Worm (Caenorhabditis elegans) whole organism, young adult: Measurements from ENCODE around the gene F53F8.7.
A peak's percentile ranks its signal among the peaks of the same experiment; 100 is the strongest.

Source experiments
- C06A6.2 ChIP-seq: fragments of 200-800 bp; sonication (Bioruptor generic); conservative IDR thresholded peaks from 2 replicates; pipeline ENCODE4 v1.3.6; 2022; ENCODE audit warnings: missing genetic modification characterization, missing compliant biosample characterization
- F10E7.11 ChIP-seq: sonication (generic microtip); optimal IDR thresholded peaks from 2 replicates; lab custom pipeline; 2017; ENCODE audit warnings: mild to moderate bottlenecking, missing genetic modification characterization, moderate library complexity, missing compliant biosample characterization
- K11D2.4 ChIP-seq: fragments of 200-800 bp; sonication (Bioruptor generic); IDR thresholded peaks from 2 replicates; pipeline ENCODE4 v1.3.6; 2022; ENCODE audit warnings: missing genetic modification reagents, missing genetic modification characterization, missing compliant biosample characterization
- K12H6.12 ChIP-seq: fragments of 200-800 bp; sonication (Bioruptor generic); optimal IDR thresholded peaks from 2 replicates; lab custom pipeline; 2018; ENCODE audit warnings: mild to moderate bottlenecking, missing genetic modification characterization, missing compliant biosample characterization
- Y56A3A.18 ChIP-seq: fragments of 200-800 bp; sonication (Bioruptor generic); IDR thresholded peaks from 2 replicates; pipeline ENCODE4 v1.3.6; 2022; ENCODE audit warnings: missing genetic modification reagents, missing genetic modification characterization, missing compliant biosample characterization
- Y67H2A.10 ChIP-seq: fragments of 200-800 bp; sonication (Bioruptor generic); conservative IDR thresholded peaks from 2 replicates; pipeline ENCODE4 v1.3.6; 2022; ENCODE audit warnings: missing genetic modification reagents, missing genetic modification characterization, missing compliant biosample characterization
- ZK185.1 ChIP-seq: sonication (generic microtip); optimal IDR thresholded peaks from 2 replicates; lab custom pipeline; 2016; ENCODE audit warnings: mild to moderate bottlenecking, missing genetic modification characterization, missing compliant biosample characterization; ENCODE audit not compliant: poor library complexity, severe bottlenecking
- akir-1 ChIP-seq: fragments of 200-800 bp; sonication (Bioruptor generic); optimal IDR thresholded peaks from 2 replicates; lab custom pipeline; 2018; ENCODE audit warnings: mild to moderate bottlenecking, missing genetic modification characterization, moderate library complexity, missing compliant biosample characterization
- ama-1 ChIP-seq, 3 experiments: fragments of 150-350 bp in 1 of 3; sonication (generic microtip) in 2 of 3; optimal IDR thresholded peaks; 2 replicates each; lab custom pipeline; 2014 to 2018; ENCODE audit warnings: missing biosample characterization in 2 of 3, missing genetic modification characterization in 2 of 3, missing genetic modification reagents in 2 of 3
- athp-1 ChIP-seq: sonication (generic microtip); optimal IDR thresholded peaks from 2 replicates; lab custom pipeline; 2017; ENCODE audit warnings: mild to moderate bottlenecking, missing genetic modification characterization, missing compliant biosample characterization
- attf-5 ChIP-seq: fragments of 200-800 bp; sonication (Bioruptor generic); optimal IDR thresholded peaks from 2 replicates; lab custom pipeline; 2018; ENCODE audit warnings: mild to moderate bottlenecking, missing genetic modification characterization, missing compliant biosample characterization
- cebp-2 ChIP-seq: fragments of 200-800 bp; sonication (Bioruptor generic); IDR thresholded peaks from 2 replicates; pipeline ENCODE4 v1.3.6; 2022; ENCODE audit warnings: missing genetic modification characterization, missing compliant biosample characterization
- ceh-40 ChIP-seq: fragments of 200-800 bp; sonication (Bioruptor generic); IDR thresholded peaks from 2 replicates; pipeline ENCODE4 v1.3.6; 2022; ENCODE audit warnings: missing genetic modification characterization, missing compliant biosample characterization
- ceh-58 ChIP-seq: fragments of 200-800 bp; sonication (Bioruptor generic); IDR thresholded peaks from 2 replicates; pipeline ENCODE4 v1.3.6; 2022; ENCODE audit warnings: missing genetic modification characterization, missing compliant biosample characterization
- chd-7 ChIP-seq: sonication (generic microtip); optimal IDR thresholded peaks from 2 replicates; lab custom pipeline; 2016; ENCODE audit warnings: mild to moderate bottlenecking, missing genetic modification characterization, moderate library complexity, missing compliant biosample characterization
- dox-1 ChIP-seq: fragments of 200-800 bp; sonication (Bioruptor generic); IDR thresholded peaks from 2 replicates; pipeline ENCODE4 v1.3.6; 2022; ENCODE audit warnings: missing genetic modification reagents, missing genetic modification characterization, missing compliant biosample characterization
- dpl-1 ChIP-seq: fragments of 150-350 bp; optimal IDR thresholded peaks from 2 replicates; lab custom pipeline; 2014; ENCODE audit warnings: missing biosample characterization, missing genetic modification reagents, missing genetic modification characterization
- egl-44 ChIP-seq: fragments of 200-800 bp; sonication (Bioruptor generic); IDR thresholded peaks from 2 replicates; pipeline ENCODE4 v1.3.6; 2022; ENCODE audit warnings: missing genetic modification reagents, missing genetic modification characterization, missing compliant biosample characterization
- egrh-3 ChIP-seq: fragments of 200-800 bp; sonication (Bioruptor generic); IDR thresholded peaks from 2 replicates; pipeline ENCODE4 v1.3.6; 2022; ENCODE audit warnings: missing genetic modification reagents, missing genetic modification characterization, missing compliant biosample characterization
- fkh-3 ChIP-seq: sonication (generic microtip); optimal IDR thresholded peaks from 2 replicates; lab custom pipeline; 2016; ENCODE audit warnings: mild to moderate bottlenecking, missing genetic modification characterization, missing compliant biosample characterization
- hlh-26 ChIP-seq: fragments of 200-800 bp; sonication (Bioruptor generic); conservative IDR thresholded peaks from 2 replicates; pipeline ENCODE4 v1.3.6; 2022; ENCODE audit warnings: missing genetic modification reagents, missing genetic modification characterization, missing compliant biosample characterization
- hmg-20 ChIP-seq: fragments of 200-800 bp; sonication (Bioruptor generic); IDR thresholded peaks from 2 replicates; pipeline ENCODE4 v1.3.6; 2022; ENCODE audit warnings: missing genetic modification reagents, missing genetic modification characterization, missing compliant biosample characterization
- let-607 ChIP-seq, 2 experiments: fragments of 200-800 bp in 1 of 2; sonication (Bioruptor generic) in 1 of 2; sonication (generic microtip) in 1 of 2; optimal IDR thresholded peaks; 2 replicates each; lab custom pipeline; 2016 to 2018; ENCODE audit warnings: mild to moderate bottlenecking in 2 of 2, missing compliant biosample characterization in 2 of 2, missing genetic modification characterization in 2 of 2, moderate library complexity in 2 of 2, missing genotype in 1 of 2
- lin-40 ChIP-seq: sonication (generic microtip); optimal IDR thresholded peaks from 2 replicates; lab custom pipeline; 2016; ENCODE audit warnings: missing genetic modification characterization, mild to moderate bottlenecking, missing compliant biosample characterization, missing genotype, missing genetic modification reagents
- lsy-27 ChIP-seq: sonication (generic microtip); optimal IDR thresholded peaks from 2 replicates; lab custom pipeline; 2017; ENCODE audit warnings: missing genetic modification characterization, mild to moderate bottlenecking, missing compliant biosample characterization, antibody characterized with exemption, missing genotype, borderline replicate concordance; ENCODE audit not compliant: insufficient read depth
- mcd-1 ChIP-seq: fragments of 200-800 bp; sonication (Bioruptor generic); IDR thresholded peaks from 2 replicates; pipeline ENCODE4 v1.3.6; 2022; ENCODE audit warnings: missing genetic modification reagents, missing genetic modification characterization, missing compliant biosample characterization
- mes-4 ChIP-seq: sonication (generic microtip); optimal IDR thresholded peaks from 2 replicates; lab custom pipeline; 2016; ENCODE audit warnings: missing genotype, missing genetic modification characterization, missing compliant biosample characterization
- mxl-1 ChIP-seq: sonication (generic microtip); optimal IDR thresholded peaks from 2 replicates; lab custom pipeline; 2016; ENCODE audit warnings: missing genetic modification characterization, missing compliant biosample characterization
- nfya-2 ChIP-seq: fragments of 200-800 bp; sonication (Bioruptor generic); IDR thresholded peaks from 2 replicates; pipeline ENCODE4 v1.3.6; 2022; ENCODE audit warnings: missing genetic modification reagents, missing genetic modification characterization, missing compliant biosample characterization
- nhr-80 ChIP-seq: sonication (generic microtip); optimal IDR thresholded peaks from 2 replicates; lab custom pipeline; 2016; ENCODE audit warnings: missing genetic modification characterization, missing compliant biosample characterization
- pha-4 ChIP-seq: fragments of 150-350 bp; sonication (generic microtip); optimal IDR thresholded peaks from 2 replicates; lab custom pipeline; 2014; ENCODE audit warnings: missing biosample characterization, missing genetic modification reagents, missing genetic modification characterization
- repo-1 ChIP-seq: sonication (generic microtip); optimal IDR thresholded peaks from 2 replicates; lab custom pipeline; 2017; ENCODE audit warnings: mild to moderate bottlenecking, missing genetic modification characterization, missing compliant biosample characterization
- sdz-38 ChIP-seq: sonication (generic microtip); optimal IDR thresholded peaks from 2 replicates; lab custom pipeline; 2016; ENCODE audit warnings: missing genotype, missing genetic modification characterization, missing compliant biosample characterization
- snpc-1.1 ChIP-seq: sonication (generic microtip); optimal IDR thresholded peaks from 2 replicates; lab custom pipeline; 2017; ENCODE audit warnings: missing genetic modification characterization, mild to moderate bottlenecking, missing compliant biosample characterization, antibody characterized with exemption, moderate library complexity, missing genotype, missing genetic modification reagents; ENCODE audit not compliant: insufficient read depth
- somi-1 ChIP-seq: fragments of 200-800 bp; sonication (Bioruptor generic); optimal IDR thresholded peaks from 2 replicates; lab custom pipeline; 2018; ENCODE audit warnings: mild to moderate bottlenecking, missing genetic modification characterization, missing compliant biosample characterization
- unc-130 ChIP-seq: sonication (generic microtip); optimal IDR thresholded peaks from 2 replicates; lab custom pipeline; 2016; ENCODE audit warnings: missing genetic modification reagents, missing genetic modification characterization, missing compliant biosample characterization
- xnd-1 ChIP-seq: sonication (generic microtip); optimal IDR thresholded peaks from 2 replicates; lab custom pipeline; 2016; ENCODE audit warnings: missing genotype, missing genetic modification reagents, missing genetic modification characterization, missing compliant biosample characterization
- ztf-18 ChIP-seq: sonication (generic microtip); optimal IDR thresholded peaks from 2 replicates; lab custom pipeline; 2016; ENCODE audit warnings: missing genotype, mild to moderate bottlenecking, missing genetic modification characterization, missing compliant biosample characterization
- ztf-26 ChIP-seq: sonication (generic microtip); optimal IDR thresholded peaks from 2 replicates; lab custom pipeline; 2017; ENCODE audit warnings: missing genetic modification characterization, missing compliant biosample characterization
- ztf-28 ChIP-seq: fragments of 200-800 bp; sonication (Bioruptor generic); IDR thresholded peaks from 2 replicates; pipeline ENCODE4 v1.3.6; 2022; ENCODE audit warnings: missing genetic modification reagents, missing genetic modification characterization, missing compliant biosample characterization

Gene F53F8.7

ce11 chrV:20698266-20698665 is at the start of gene F53F8.7:
Gene F53F8.7, minus strand, starts transcription at chrV:20698366.
- TF ChIP-seq xnd-1 (tag; lab: Kevin White, UChicago), result no peak
- no peak for TF ChIP-seq mcd-1 (GFP tag; lab: Robert Waterston, UW)
- TF ChIP-seq hlh-26 (GFP tag; lab: Robert Waterston, UW), result no peak
- TF ChIP-seq K11D2.4 (GFP tag; lab: Robert Waterston, UW), result no peak
- no peak for TF ChIP-seq nhr-80
- TF ChIP-seq fkh-3 (tag; lab: Kevin White, UChicago), result no peak
- TF ChIP-seq snpc-1.1, result no peak
- TF ChIP-seq F10E7.11, result no peak
- no peak for TF ChIP-seq let-607 (tag; optimal IDR thresholded peaks at IDR 0.05; lab: Kevin White, UChicago)

ce11 chrV:20747964-20748363 is 49.8 kb upstream of the F53F8.7 start:
- TF ChIP-seq dox-1 (GFP tag; lab: Robert Waterston, UW), result no peak
- no peak for TF ChIP-seq sdz-38 (tag; lab: Kevin White, UChicago)
- no peak for TF ChIP-seq lin-40 (tag; lab: Kevin White, UChicago)
- peak; percentile 91 for TF ChIP-seq pha-4 (tag; lab: Kevin White, UChicago)

- TF ChIP-seq ztf-28 (GFP tag; lab: Robert Waterston, UW), result no peak
- no peak for TF ChIP-seq C06A6.2
- no peak for TF ChIP-seq hmg-20 (GFP tag; lab: Robert Waterston, UW)
- no peak for TF ChIP-seq nfya-2 (GFP tag; lab: Robert Waterston, UW)
- TF ChIP-seq attf-5 (GFP tag; lab: Kevin White, UChicago), result no peak
- no peak for TF ChIP-seq egrh-3
- no peak for TF ChIP-seq K12H6.12 (tag; lab: Kevin White, UChicago)
- TF ChIP-seq ama-1 (optimal IDR thresholded peaks at IDR 0.05; lab: Kevin White, UChicago), result no peak
- no peak for TF ChIP-seq ama-1 (GFP tag; optimal IDR thresholded peaks at IDR 0.05; lab: Kevin White, UChicago)
- no peak for TF ChIP-seq ztf-18 (tag; lab: Kevin White, UChicago)
- TF ChIP-seq unc-130 (GFP tag; lab: Kevin White, UChicago), result no peak
- TF ChIP-seq, all 124 proteins: peak for 0
Measured at ce11 chrV:20746805-20747204, 48.6 kb upstream of the F53F8.7 start.

ce11 chrV:20745278-20745677 is 47.1 kb upstream of the F53F8.7 start:
- TF ChIP-seq egl-44 (GFP tag; lab: Robert Waterston, UW), result no peak
- no peak for TF ChIP-seq ZK185.1 (tag; lab: Kevin White, UChicago)
- no peak for TF ChIP-seq ceh-58 (GFP tag; lab: Robert Waterston, UW)
- TF ChIP-seq Y56A3A.18 (GFP tag; lab: Robert Waterston, UW), result no peak
- TF ChIP-seq ztf-26, result no peak
- no peak for TF ChIP-seq dox-1 (GFP tag; lab: Robert Waterston, UW)
- TF ChIP-seq repo-1 (tag; lab: Kevin White, UChicago), result no peak
- TF ChIP-seq somi-1, result no peak
- no peak for TF ChIP-seq Y67H2A.10
- TF ChIP-seq dpl-1 (GFP tag; lab: Kevin White, UChicago), result no peak
- TF ChIP-seq mes-4 (tag; lab: Kevin White, UChicago), result no peak
- TF ChIP-seq athp-1 (tag; lab: Kevin White, UChicago), result no peak
- TF ChIP-seq ceh-40 (GFP tag; lab: Robert Waterston, UW), result no peak
- no peak for TF ChIP-seq akir-1 (GFP tag; lab: Kevin White, UChicago)
- TF ChIP-seq mxl-1 (tag; lab: Kevin White, UChicago), result no peak
- TF ChIP-seq chd-7 (tag; lab: Kevin White, UChicago), result no peak
- TF ChIP-seq cebp-2, result no peak
- TF ChIP-seq K11D2.4 (GFP tag; lab: Robert Waterston, UW), result no peak
- no peak for TF ChIP-seq lsy-27 (tag; lab: Kevin White, UChicago)
